Worm (Caenorhabditis elegans): ENCODE data around the gene Y49F6A.12.

The Y49F6A.12 gene

DNA sequence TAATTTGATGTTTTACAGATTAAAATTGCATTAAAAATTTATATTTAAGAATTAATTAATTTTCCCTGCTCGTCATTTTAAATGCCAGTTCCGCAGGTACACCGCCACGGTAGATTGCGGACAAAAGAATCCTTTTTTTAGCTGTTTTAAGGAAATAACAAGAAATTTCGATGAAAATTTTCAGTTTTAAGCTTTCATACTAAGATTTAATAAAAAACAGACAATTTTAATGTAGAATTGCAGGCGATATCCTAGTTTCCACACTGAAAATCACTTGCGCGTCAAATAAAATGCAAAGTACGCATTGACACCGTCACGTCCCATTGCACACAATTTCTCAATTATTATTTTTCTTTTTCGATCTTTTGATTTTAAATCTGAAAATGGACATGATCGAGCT lies 42.0 kb upstream of the Y49F6A.12 start, which contains the start of gene dnc-3 (continued):
- TF ChIP-seq attf-6 (GFP tag; IDR thresholded peaks at IDR 0.05), result no peak
- no peak for TF ChIP-seq Y56A3A.18 (GFP tag; IDR thresholded peaks at IDR 0.05)
- peak; percentile 23; the same call in 1 of the 2 replicates for TF ChIP-seq hmg-1.2 (GFP tag; IDR thresholded peaks at IDR 0.05)
- TF ChIP-seq bed-1 (GFP tag; IDR thresholded peaks at IDR 0.05), result no peak
- TF ChIP-seq lin-35 (GFP tag; optimal IDR thresholded peaks at IDR 0.05), result peak in 1 of 3 experiments; percentile 31
- TF ChIP-seq hsf-1 (GFP tag; IDR thresholded peaks at IDR 0.05), result no peak
- TF ChIP-seq let-607 (tag; optimal IDR thresholded peaks at IDR 0.05), result peak in 1 of 2 experiments; percentile 61
- no peak for TF ChIP-seq Y53F4B.3 (GFP tag; IDR thresholded peaks at IDR 0.05)
- peak; percentile 37 for TF ChIP-seq ztf-26 (tag; optimal IDR thresholded peaks at IDR 0.05)
- no peak for TF ChIP-seq F37B4.10 (GFP tag; IDR thresholded peaks at IDR 0.05)
- no peak for TF ChIP-seq cebp-2 (GFP tag; IDR thresholded peaks at IDR 0.05)
- TF ChIP-seq repo-1 (tag; optimal IDR thresholded peaks at IDR 0.05), result no peak
- no peak for TF ChIP-seq sdz-38 (tag; optimal IDR thresholded peaks at IDR 0.05)
- 0 out of 2 replicates have a peak, but pooled peaks have one; percentile 22 for TF ChIP-seq pbrm-1 (GFP tag; IDR thresholded peaks at IDR 0.05)
- no peak for TF ChIP-seq rpc-1 (optimal IDR thresholded peaks at IDR 0.05)
- no peak for TF ChIP-seq rpc-1 (tag; optimal IDR thresholded peaks at IDR 0.05)
- no peak for TF ChIP-seq somi-1 (GFP tag; optimal IDR thresholded peaks at IDR 0.05)
- peak; percentile 45 for TF ChIP-seq attf-5 (GFP tag; optimal IDR thresholded peaks at IDR 0.05)

DNA sequence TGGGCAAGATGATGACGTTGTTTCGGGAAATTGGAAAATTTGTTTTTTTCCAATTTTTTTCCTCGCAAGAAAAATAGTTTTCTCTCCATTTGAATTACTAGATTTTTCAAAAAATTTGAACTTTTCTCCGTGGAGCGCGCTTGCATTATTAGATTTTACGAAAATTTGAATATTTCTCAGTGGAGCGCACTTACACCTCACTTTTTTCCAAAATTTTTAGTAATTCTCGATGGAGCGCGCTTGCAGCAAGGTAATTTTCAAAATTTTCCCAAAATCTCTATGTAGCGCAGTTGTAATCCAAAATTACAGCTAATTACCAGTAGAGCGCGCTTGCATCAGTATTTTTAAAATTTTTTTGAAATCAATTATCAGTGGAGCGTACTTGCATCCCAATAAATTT lies 40.8 kb upstream of the Y49F6A.12 start:
- TF ChIP-seq C17E4.6 (GFP tag; IDR thresholded peaks at IDR 0.05) (no peak), madf-6 (GFP tag; IDR thresholded peaks at IDR 0.05) (peak; percentile 49), mcd-1 (GFP tag; IDR thresholded peaks at IDR 0.05) (peak; percentile 75), hmg-1.2 (GFP tag; IDR thresholded peaks at IDR 0.05) (no peak), F33H1.4 (GFP tag; IDR thresholded peaks at IDR 0.05) (0 out of 2 replicates have a peak, but pooled peaks have one; percentile 14), D2030.7 (GFP tag; IDR thresholded peaks at IDR 0.05) (0 out of 2 replicates have a peak, but pooled peaks have one; percentile 11), hlh-12 (tag; optimal IDR thresholded peaks at IDR 0.05) (no peak), lin-54 (GFP tag; optimal IDR thresholded peaks at IDR 0.05) (peak; percentile 56), lsl-1 (GFP tag; optimal IDR thresholded peaks at IDR 0.05) (peak; percentile 11), xnd-1 (tag; optimal IDR thresholded peaks at IDR 0.05) (peak; percentile 55), ceh-27 (GFP tag; optimal IDR thresholded peaks at IDR 0.05) (no peak)

DNA sequence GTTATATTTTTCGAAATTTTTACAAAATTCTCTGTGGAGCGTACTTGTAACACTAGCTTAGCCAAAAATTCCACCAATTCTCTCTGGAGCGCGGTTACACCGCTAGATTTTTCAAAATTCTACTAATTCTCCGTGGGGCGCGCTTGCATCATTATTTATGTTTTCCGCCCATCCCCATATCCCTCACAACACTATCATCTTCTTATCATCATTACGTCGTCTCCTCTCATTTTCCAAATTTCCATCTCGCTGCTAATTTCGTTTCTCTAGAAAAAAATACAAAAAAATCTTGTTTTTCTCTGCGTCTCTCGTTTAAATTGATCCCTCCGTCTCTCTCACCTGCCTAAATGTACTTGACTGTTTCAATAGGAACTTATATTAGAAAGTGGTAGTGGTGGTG lies 40.2 kb upstream of the Y49F6A.12 start:
- TF ChIP-seq lin-40 (tag; optimal IDR thresholded peaks at IDR 0.05) (peak; percentile 12), ztf-25 (GFP tag; IDR thresholded peaks at IDR 0.05) (no peak), F10E7.11 (tag; optimal IDR thresholded peaks at IDR 0.05) (no peak), mcd-1 (GFP tag; IDR thresholded peaks at IDR 0.05) (peak; percentile 49), ceh-79 (tag; optimal IDR thresholded peaks at IDR 0.05) (no peak), hmg-1.2 (GFP tag; IDR thresholded peaks at IDR 0.05) (peak; percentile 23; the same call in 1 of the 2 replicates)

DNA sequence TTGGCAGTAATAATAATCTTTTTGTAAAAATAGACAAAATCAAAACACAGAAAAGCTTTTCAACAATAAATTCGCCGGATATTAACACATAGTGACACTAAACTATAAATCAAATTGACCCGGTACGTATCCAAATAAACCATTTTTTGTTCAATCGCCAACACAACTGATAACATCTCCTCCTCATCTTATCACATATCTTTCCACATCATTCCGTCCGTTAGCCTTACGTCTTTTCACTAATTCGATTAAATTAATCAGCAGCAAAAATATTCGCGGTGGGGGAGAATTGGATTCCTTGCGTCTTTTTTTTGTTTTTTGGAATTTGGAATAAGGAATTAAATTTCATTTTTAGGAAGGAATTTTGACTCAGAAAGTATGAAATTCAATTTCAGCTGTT lies 38.9 kb upstream of the Y49F6A.12 start:
- TF ChIP-seq ztf-18 (tag; optimal IDR thresholded peaks at IDR 0.05) (no peak), ztf-25 (GFP tag; IDR thresholded peaks at IDR 0.05) (no peak), nfyb-1 (GFP tag; IDR thresholded peaks at IDR 0.05) (no peak), F52B5.7 (tag; optimal IDR thresholded peaks at IDR 0.05) (no peak)
